Fruit fly (Drosophila melanogaster): Measurements from ENCODE around the gene Yp2.

Gene Yp2

DNA sequence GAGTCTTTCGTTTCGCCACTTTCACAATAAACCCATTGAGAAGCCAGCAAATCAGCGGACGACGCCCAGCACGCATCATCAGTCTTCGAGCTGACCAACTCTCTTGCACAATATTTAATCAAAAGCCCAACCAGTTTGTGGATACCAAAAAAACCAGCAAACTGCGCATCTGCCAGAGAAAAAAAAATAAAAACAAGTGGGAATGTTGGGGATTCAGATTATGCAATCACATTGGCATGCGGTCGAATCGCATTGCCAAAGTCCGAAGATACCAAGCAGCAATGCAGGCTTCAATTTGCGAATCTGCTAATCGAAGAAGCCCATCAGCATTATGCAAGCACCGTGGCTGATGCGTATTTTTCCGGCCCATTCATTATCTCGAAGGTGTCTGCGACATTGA is 5.7 kb downstream of the Yp2 start:
- peak in 1 of 2 experiments; percentile 85 for TF ChIP-seq Pdp1 (GFP tag; optimal IDR thresholded peaks at IDR 0.05)
- TF ChIP-seq tup (GFP tag; optimal IDR thresholded peaks at IDR 0.05): no peak
- TF ChIP-seq sd (tag; optimal IDR thresholded peaks at IDR 0.05): peak; percentile 19
- TF ChIP-seq CG17912 (GFP tag; optimal IDR thresholded peaks at IDR 0.05): no peak
- peak; percentile 23 for TF ChIP-seq pros (GFP tag; optimal IDR thresholded peaks at IDR 0.05)
- no peak for TF ChIP-seq Ets97D (GFP tag; optimal IDR thresholded peaks at IDR 0.05)
- no peak for TF ChIP-seq insv (GFP tag; optimal IDR thresholded peaks at IDR 0.05)

DNA sequence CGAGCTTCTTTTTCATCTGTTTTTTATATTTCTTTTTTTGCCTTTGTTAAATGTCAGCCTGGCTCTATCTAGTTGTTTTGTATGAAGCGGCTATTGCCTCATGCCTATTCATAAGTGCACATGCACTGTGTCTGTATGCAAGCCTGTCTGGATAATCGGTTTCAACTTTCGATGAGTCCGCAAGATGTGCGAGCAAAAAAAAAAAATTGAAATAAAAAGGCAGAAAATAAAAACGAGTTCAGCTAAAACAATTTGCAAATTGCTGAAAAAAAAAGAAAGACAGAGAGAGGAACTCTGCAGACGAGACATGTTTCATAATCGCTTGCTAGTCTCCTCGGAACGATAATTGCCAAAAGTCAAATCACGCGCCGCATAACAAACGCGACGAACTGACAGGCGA is 6.7 kb downstream of the Yp2 start:
- TF ChIP-seq CG10565 (GFP tag; optimal IDR thresholded peaks at IDR 0.05) (no peak), Mes4 (GFP tag; optimal IDR thresholded peaks at IDR 0.05) (no peak), Hey (tag; optimal IDR thresholded peaks at IDR 0.05) (no peak), ewg (GFP tag; optimal IDR thresholded peaks at IDR 0.05) (no peak), D19B (GFP tag; optimal IDR thresholded peaks at IDR 0.05) (no peak), CG31365 (tag; optimal IDR thresholded peaks at IDR 0.05) (no peak), schlank (tag; optimal IDR thresholded peaks at IDR 0.05) (no peak), dmrt11E (tag; optimal IDR thresholded peaks at IDR 0.05) (no peak), mam (GFP tag; optimal IDR thresholded peaks at IDR 0.05) (no peak), CG6272 (GFP tag; IDR thresholded peaks at IDR 0.05) (no peak)

DNA sequence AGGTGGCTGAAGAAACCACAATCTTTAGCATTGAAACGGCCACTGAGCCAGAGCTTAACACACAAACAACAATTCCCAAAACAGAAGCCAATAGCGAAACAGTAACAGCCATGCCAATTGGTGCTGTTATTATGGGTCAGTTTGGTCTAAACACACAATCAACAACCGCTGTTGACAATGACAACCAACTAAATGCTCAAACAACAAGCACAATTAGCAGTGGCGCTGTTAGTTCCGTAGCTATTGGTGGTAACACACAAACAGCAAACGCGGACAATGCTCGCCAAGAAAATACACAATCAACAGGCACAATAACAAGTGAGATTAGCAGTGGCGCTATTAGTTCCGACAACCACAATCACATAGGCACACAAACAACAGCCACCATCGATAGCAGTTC is 8.6 kb downstream of the Yp2 start:
- TF ChIP-seq lola (GFP tag; optimal IDR thresholded peaks at IDR 0.05): no peak
- no peak for TF ChIP-seq CG10267 (tag; optimal IDR thresholded peaks at IDR 0.05)
- no peak for TF ChIP-seq pum (GFP tag; optimal IDR thresholded peaks at IDR 0.05)
- TF ChIP-seq Nf-YA (GFP tag; IDR thresholded peaks at IDR 0.05): peak; percentile 43; the same call in 1 of the 2 replicates
- TF ChIP-seq Dbx (GFP tag; IDR thresholded peaks at IDR 0.05): no peak
- TF ChIP-seq Antp (GFP tag; optimal IDR thresholded peaks at IDR 0.05): no peak
- no peak for TF ChIP-seq bbx (GFP tag; IDR thresholded peaks at IDR 0.05; ENCODE audit: partially characterized antibody)
- no peak for TF ChIP-seq en (GFP tag; optimal IDR thresholded peaks at IDR 0.05)
- TF ChIP-seq ac (GFP tag; optimal IDR thresholded peaks at IDR 0.05): no peak
- TF ChIP-seq CG12769 (tag; optimal IDR thresholded peaks at IDR 0.05): no peak
- peak; percentile 77 for TF ChIP-seq Med (GFP tag)
- TF ChIP-seq CG32532 (GFP tag; IDR thresholded peaks at IDR 0.05): no peak
- TF ChIP-seq CG7745 (tag; optimal IDR thresholded peaks at IDR 0.05): no peak
- TF ChIP-seq seq (GFP tag; IDR thresholded peaks at IDR 0.05): peak; percentile 51; the same call in 1 of the 2 replicates
- no peak for TF ChIP-seq CG11085 (GFP tag; IDR thresholded peaks at IDR 0.05)
- TF ChIP-seq chm (GFP tag; IDR thresholded peaks at IDR 0.05): no peak
- no peak for TF ChIP-seq CG4730 (GFP tag; IDR thresholded peaks at IDR 0.05)
- no peak for TF ChIP-seq Lhr (GFP tag; optimal IDR thresholded peaks at IDR 0.05)
- no peak for TF ChIP-seq chif (GFP tag; optimal IDR thresholded peaks at IDR 0.05)
- peak; percentile 56; the same call in 1 of the 2 replicates for TF ChIP-seq Awh (GFP tag; IDR thresholded peaks at IDR 0.05)
- TF ChIP-seq CG31388 (GFP tag; optimal IDR thresholded peaks at IDR 0.05): no peak
- no peak for TF ChIP-seq CG4360 (GFP tag; IDR thresholded peaks at IDR 0.05)
- no peak for TF ChIP-seq CG1024 (GFP tag; IDR thresholded peaks at IDR 0.05)
- no peak for TF ChIP-seq CG6791 (GFP tag; IDR thresholded peaks at IDR 0.05; ENCODE audit: partially characterized antibody)
- TF ChIP-seq CG7357 (GFP tag; IDR thresholded peaks at IDR 0.05): no peak
- no peak for TF ChIP-seq dpn (GFP tag; optimal IDR thresholded peaks at IDR 0.05)
- no peak for TF ChIP-seq cato (GFP tag; optimal IDR thresholded peaks at IDR 0.05; ENCODE audit: borderline replicate concordance)
- no peak for TF ChIP-seq CG10462 (GFP tag; optimal IDR thresholded peaks at IDR 0.05)
- no peak for TF ChIP-seq lbe (GFP tag; optimal IDR thresholded peaks at IDR 0.05)
- TF ChIP-seq CG6813 (GFP tag; optimal IDR thresholded peaks at IDR 0.05): no peak
- TF ChIP-seq Hmx (GFP tag; optimal IDR thresholded peaks at IDR 0.05): no peak
- no peak for TF ChIP-seq Trl (optimal IDR thresholded peaks at IDR 0.05)
- no peak for TF ChIP-seq Trl (GFP tag; optimal IDR thresholded peaks at IDR 0.05)
